Worm (Caenorhabditis elegans): Measurements from ENCODE around the gene K10H10.10.
A peak's percentile ranks its signal among the peaks of the same experiment; 100 is the strongest.

Gene K10H10.10

DNA sequence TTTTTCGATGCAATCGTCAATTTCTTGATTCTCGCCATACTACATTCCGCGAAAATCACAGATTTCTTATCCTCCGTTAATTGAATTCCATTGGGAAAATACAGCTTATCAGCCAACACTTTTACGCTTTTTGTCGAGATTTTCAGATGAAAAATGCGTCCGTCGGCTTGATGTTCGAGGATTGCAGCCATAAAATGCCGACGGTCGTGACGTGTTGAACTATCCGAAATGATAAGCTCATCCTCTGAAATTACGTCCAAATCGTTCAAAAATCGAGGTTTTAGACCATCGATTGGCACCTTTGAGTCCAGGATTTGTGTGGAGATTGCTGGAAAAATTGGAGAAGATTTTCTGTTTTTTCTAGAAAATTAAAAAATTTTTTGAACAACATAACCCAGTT, 19.5 kb downstream of the K10H10.10 start:
- no peak for TF ChIP-seq ces-1 (GFP tag; optimal IDR thresholded peaks at IDR 0.05)
- no peak for TF ChIP-seq zip-8 (tag; optimal IDR thresholded peaks at IDR 0.05)
- no peak for TF ChIP-seq unc-120 (tag; optimal IDR thresholded peaks at IDR 0.05; ENCODE audit: poor library complexity, severe bottlenecking)
- TF ChIP-seq blmp-1 (tag; optimal IDR thresholded peaks at IDR 0.05) = no peak
- TF ChIP-seq cnd-1 (tag; optimal IDR thresholded peaks at IDR 0.05) = no peak
- no peak for TF ChIP-seq snpc-4 (tag; optimal IDR thresholded peaks at IDR 0.05)
- no peak for TF ChIP-seq flh-1 (GFP tag; optimal IDR thresholded peaks at IDR 0.05)
- no peak for TF ChIP-seq lin-13 (tag; optimal IDR thresholded peaks at IDR 0.05)
- no peak for TF ChIP-seq sem-2 (GFP tag; optimal IDR thresholded peaks at IDR 0.05)
- TF ChIP-seq nhr-28 (tag; optimal IDR thresholded peaks at IDR 0.05) = no peak
- TF ChIP-seq elt-1 (tag; optimal IDR thresholded peaks at IDR 0.05; ENCODE audit: borderline replicate concordance, insufficient read depth) = no peak
- no peak for TF ChIP-seq nhr-76 (tag; optimal IDR thresholded peaks at IDR 0.05)

DNA sequence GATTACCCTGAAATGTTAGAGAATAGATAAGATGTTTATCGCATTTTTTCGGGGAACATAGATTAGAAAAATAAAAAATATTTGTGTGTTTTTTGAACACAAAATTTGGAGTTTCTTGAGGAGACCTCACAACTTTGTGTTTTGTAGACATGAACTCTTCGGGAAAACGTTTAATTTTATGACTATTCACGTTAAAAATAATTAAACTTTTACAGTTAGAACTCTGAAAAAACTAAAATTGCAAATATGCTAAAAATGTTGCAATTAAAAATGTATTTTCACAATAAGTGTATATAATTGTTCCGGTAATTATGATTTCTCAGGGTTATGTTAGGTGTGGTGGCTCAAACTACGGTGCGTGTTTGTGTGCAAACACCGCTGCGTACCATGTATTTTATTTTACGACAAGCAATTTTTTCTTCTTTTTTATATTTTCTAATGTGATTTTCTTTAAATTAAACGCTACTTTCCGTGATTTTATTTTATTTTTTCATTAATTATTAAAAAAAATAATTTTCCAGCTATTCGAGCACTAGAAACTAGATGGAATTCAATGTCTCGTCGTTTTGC, 20.8 kb downstream of the K10H10.10 start, which contains the start of the genes F57C2.5 and spat-1:
TSS of gene F57C2.5 (minus strand) at position 7 of the 570 bp plus-strand sequence.
TSS of gene spat-1 (plus strand) at position 520 of the 570 bp plus-strand sequence.
- peak; percentile 32 for TF ChIP-seq mls-2 (tag; optimal IDR thresholded peaks at IDR 0.05)
- TF ChIP-seq unc-39 (tag; optimal IDR thresholded peaks at IDR 0.05) = no peak
- TF ChIP-seq lin-32 (GFP tag; optimal IDR thresholded peaks at IDR 0.05) = peak; percentile 49
- no peak for TF ChIP-seq unc-62 (GFP tag; optimal IDR thresholded peaks at IDR 0.05)
- TF ChIP-seq snpc-4 (tag; optimal IDR thresholded peaks at IDR 0.05) = no peak
- no peak for TF ChIP-seq ztf-11 (tag; optimal IDR thresholded peaks at IDR 0.05)
- TF ChIP-seq blmp-1 (tag; optimal IDR thresholded peaks at IDR 0.05) = no peak
- no peak for TF ChIP-seq nhr-28 (tag; optimal IDR thresholded peaks at IDR 0.05)
- TF ChIP-seq M03D4.4 (tag; optimal IDR thresholded peaks at IDR 0.05) = peak; percentile 40
- TF ChIP-seq cnd-1 (tag; optimal IDR thresholded peaks at IDR 0.05) = no peak
- TF ChIP-seq zip-8 (tag; optimal IDR thresholded peaks at IDR 0.05) = no peak
- TF ChIP-seq ham-2 (GFP tag; optimal IDR thresholded peaks at IDR 0.05) = no peak
- TF ChIP-seq sptf-1 (tag; optimal IDR thresholded peaks at IDR 0.05) = peak; percentile 83
- TF ChIP-seq flh-1 (GFP tag; optimal IDR thresholded peaks at IDR 0.05) = no peak
- TF ChIP-seq drap-1 (GFP tag; optimal IDR thresholded peaks at IDR 0.05) = peak; percentile 51
- no peak for TF ChIP-seq hlh-1 (tag; optimal IDR thresholded peaks at IDR 0.05)
- TF ChIP-seq nhr-76 (tag; optimal IDR thresholded peaks at IDR 0.05) = no peak
- peak; percentile 95 for TF ChIP-seq lsy-2 (tag; optimal IDR thresholded peaks at IDR 0.05)
- no peak for TF ChIP-seq ceh-83 (GFP tag; optimal IDR thresholded peaks at IDR 0.05)
- TF ChIP-seq mep-1 (tag; optimal IDR thresholded peaks at IDR 0.05) = peak; percentile 20
- TF ChIP-seq elt-3 (tag; optimal IDR thresholded peaks at IDR 0.05) = no peak
- no peak for TF ChIP-seq nhr-2 (tag; optimal IDR thresholded peaks at IDR 0.05)
- TF ChIP-seq ceh-39 (tag; optimal IDR thresholded peaks at IDR 0.05) = no peak
- TF ChIP-seq ces-1 (GFP tag; optimal IDR thresholded peaks at IDR 0.05) = peak; percentile 87
- TF ChIP-seq tbx-8 (GFP tag; optimal IDR thresholded peaks at IDR 0.05) = no peak
- no peak for TF ChIP-seq elt-1 (tag; optimal IDR thresholded peaks at IDR 0.05; ENCODE audit: borderline replicate concordance, insufficient read depth)
- peak; percentile 61 for TF ChIP-seq nhr-237 (tag; optimal IDR thresholded peaks at IDR 0.05)
- peak; percentile 31 for TF ChIP-seq bed-3 (GFP tag; optimal IDR thresholded peaks at IDR 0.05)
- no peak for TF ChIP-seq nhr-12 (tag; optimal IDR thresholded peaks at IDR 0.05)
- TF ChIP-seq pha-4 (tag; optimal IDR thresholded peaks at IDR 0.05) = no peak
- peak; percentile 31 for TF ChIP-seq unc-120 (tag; optimal IDR thresholded peaks at IDR 0.05; ENCODE audit: poor library complexity, severe bottlenecking)
- peak; percentile 85 for TF ChIP-seq ceh-43 (GFP tag; optimal IDR thresholded peaks at IDR 0.05)
- no peak for TF ChIP-seq sem-2 (GFP tag; optimal IDR thresholded peaks at IDR 0.05)
- peak; percentile 54 for TF ChIP-seq lin-13 (tag; optimal IDR thresholded peaks at IDR 0.05)
- TF ChIP-seq mab-5 (tag; optimal IDR thresholded peaks at IDR 0.05) = no peak

DNA sequence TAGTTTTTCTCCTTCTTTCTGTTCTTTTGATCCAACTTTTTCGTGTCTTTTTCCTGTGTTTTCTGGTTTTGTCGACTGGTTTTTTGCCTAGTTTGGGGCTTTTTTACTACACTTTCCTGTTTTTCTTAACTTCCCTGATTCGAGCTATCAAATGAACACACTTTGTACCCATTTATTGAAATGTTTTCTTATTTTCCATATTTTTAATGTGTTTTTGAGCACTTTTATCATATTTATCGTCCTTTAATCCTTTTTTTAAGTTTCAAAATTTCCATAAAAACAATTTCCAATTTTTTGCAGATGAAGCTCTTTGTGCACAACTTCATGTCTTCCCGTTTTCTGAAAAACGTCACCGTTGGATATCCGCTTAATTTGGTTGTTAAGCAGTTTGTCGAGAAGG, 26.4 kb downstream of the K10H10.10 start, which contains the start of gene C04H5.1:
TSS of gene C04H5.1 (plus strand) at position 301 of the 400 bp plus-strand sequence.
- TF ChIP-seq ztf-11 (tag; optimal IDR thresholded peaks at IDR 0.05) (no peak), pha-4 (tag; optimal IDR thresholded peaks at IDR 0.05) (no peak), drap-1 (GFP tag; optimal IDR thresholded peaks at IDR 0.05) (no peak), ceh-43 (GFP tag; optimal IDR thresholded peaks at IDR 0.05) (no peak), unc-120 (tag; optimal IDR thresholded peaks at IDR 0.05; ENCODE audit: poor library complexity, severe bottlenecking) (no peak), lsy-2 (tag; optimal IDR thresholded peaks at IDR 0.05) (no peak), snpc-4 (tag; optimal IDR thresholded peaks at IDR 0.05) (no peak), nhr-28 (tag; optimal IDR thresholded peaks at IDR 0.05) (no peak), nhr-76 (tag; optimal IDR thresholded peaks at IDR 0.05) (no peak), tbx-8 (GFP tag; optimal IDR thresholded peaks at IDR 0.05) (no peak), cnd-1 (tag; optimal IDR thresholded peaks at IDR 0.05) (no peak), mls-2 (tag; optimal IDR thresholded peaks at IDR 0.05) (no peak), mab-5 (tag; optimal IDR thresholded peaks at IDR 0.05) (no peak), bed-3 (GFP tag; optimal IDR thresholded peaks at IDR 0.05) (no peak), lin-13 (tag; optimal IDR thresholded peaks at IDR 0.05) (no peak), sptf-1 (tag; optimal IDR thresholded peaks at IDR 0.05) (no peak), mep-1 (tag; optimal IDR thresholded peaks at IDR 0.05) (no peak), flh-1 (GFP tag; optimal IDR thresholded peaks at IDR 0.05) (no peak), ceh-39 (tag; optimal IDR thresholded peaks at IDR 0.05) (no peak), unc-62 (GFP tag; optimal IDR thresholded peaks at IDR 0.05) (no peak)

Data from whole organism, mixed stage, embryonic.